Worm (Caenorhabditis elegans) whole organism, late embryonic: Measurements from ENCODE around the gene C18H9.6.

Source experiments
- T23F11.4 ChIP-seq: fragments of 200-800 bp; sonication (Bioruptor generic); optimal IDR thresholded peaks from 2 replicates; lab custom pipeline; 2018; ENCODE audit warnings: mild to moderate bottlenecking, missing genetic modification characterization, missing compliant biosample characterization
- ceh-34 ChIP-seq: sonication (generic microtip); optimal IDR thresholded peaks from 2 replicates; lab custom pipeline; 2016; ENCODE audit warnings: mild to moderate bottlenecking, missing genetic modification characterization, missing compliant biosample characterization
- che-1 ChIP-seq: sonication (generic microtip); optimal IDR thresholded peaks from 2 replicates; lab custom pipeline; 2016; ENCODE audit warnings: mild to moderate bottlenecking, missing genetic modification characterization, missing compliant biosample characterization
- dve-1 ChIP-seq: sonication (generic microtip); optimal IDR thresholded peaks from 2 replicates; lab custom pipeline; 2017; ENCODE audit warnings: antibody characterized with exemption, mild to moderate bottlenecking, missing genetic modification characterization, missing compliant biosample characterization
- elt-4 ChIP-seq: sonication (generic microtip); optimal IDR thresholded peaks from 2 replicates; lab custom pipeline; 2016; ENCODE audit warnings: missing genetic modification characterization, missing compliant biosample characterization
- fax-1 ChIP-seq: sonication (generic microtip); optimal IDR thresholded peaks from 2 replicates; lab custom pipeline; 2016; ENCODE audit warnings: missing genotype, missing genetic modification characterization, missing compliant biosample characterization
- fkh-10 ChIP-seq: fragments of 150-350 bp; optimal IDR thresholded peaks from 2 replicates; lab custom pipeline; 2014; ENCODE audit warnings: missing biosample characterization, missing genetic modification reagents, missing genetic modification characterization
- mec-3 ChIP-seq: sonication (generic microtip); optimal IDR thresholded peaks from 2 replicates; lab custom pipeline; 2016; ENCODE audit warnings: borderline replicate concordance, missing genetic modification characterization, missing compliant biosample characterization
- nhr-11 ChIP-seq: fragments of 150-350 bp; optimal IDR thresholded peaks from 2 replicates; lab custom pipeline; 2014; ENCODE audit warnings: missing biosample characterization, missing genetic modification characterization
- pha-4 ChIP-seq: fragments of 150-350 bp; optimal IDR thresholded peaks from 2 replicates; lab custom pipeline; 2018; ENCODE audit warnings: missing biosample characterization, missing genetic modification reagents, missing genetic modification characterization
- sox-2 ChIP-seq: fragments of 200-800 bp; sonication (Bioruptor generic); IDR thresholded peaks from 2 replicates; pipeline ENCODE4 v1.3.6; 2022; ENCODE audit warnings: missing genetic modification reagents, missing genetic modification characterization, missing compliant biosample characterization
- unc-42 ChIP-seq: sonication (generic microtip); optimal IDR thresholded peaks from 2 replicates; lab custom pipeline; 2016; ENCODE audit warnings: missing genotype, missing genetic modification characterization, missing compliant biosample characterization
- ztf-16 ChIP-seq: sonication (generic microtip); optimal IDR thresholded peaks from 2 replicates; lab custom pipeline; 2017; ENCODE audit warnings: missing genetic modification characterization, missing compliant biosample characterization

DNA sequence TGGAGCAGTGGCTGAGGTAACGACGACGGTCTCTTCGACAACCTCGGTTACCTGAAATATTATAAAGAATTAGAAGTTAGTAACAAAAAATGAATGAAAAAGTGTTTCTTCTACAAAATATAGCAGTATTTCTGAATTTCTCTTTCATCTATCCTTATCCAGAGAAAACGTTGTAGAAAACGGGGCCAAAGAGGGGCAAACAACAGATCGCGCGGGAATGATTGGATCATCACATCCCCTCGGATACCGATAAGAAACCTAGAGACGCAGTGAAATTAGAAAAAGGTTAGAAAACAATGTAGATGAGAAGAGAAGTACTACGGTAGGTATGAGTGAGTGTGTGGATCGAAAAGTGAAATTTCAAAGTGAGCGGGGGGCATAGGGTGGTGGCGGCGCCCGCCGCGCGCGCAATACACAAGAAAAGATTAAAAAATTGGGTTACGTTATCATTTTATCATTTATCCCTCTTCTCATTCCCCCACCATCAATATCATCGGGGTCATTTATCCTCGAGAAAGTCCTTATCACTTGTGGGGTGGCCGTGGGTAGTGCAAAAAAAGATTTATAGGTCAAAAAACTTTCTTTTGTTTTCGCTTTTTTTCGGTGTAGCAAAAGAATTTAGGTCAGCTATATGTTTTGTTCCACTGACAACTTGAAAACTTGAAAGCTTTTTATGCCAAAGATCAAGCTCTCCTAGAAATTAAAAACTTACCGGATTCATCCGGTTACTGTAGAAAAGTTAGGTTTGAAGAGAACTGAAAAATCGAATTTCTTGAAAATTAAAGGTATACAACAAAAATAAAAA is 11.0 kb upstream of the C18H9.6 start, which contains the start of the genes dpy-10 and T14B4.19:
- TF ChIP-seq T23F11.4 (GFP tag; lab: Kevin White, UChicago) (no peak), ztf-16 (tag; lab: Kevin White, UChicago) (no peak), nhr-11 (tag; lab: Kevin White, UChicago) (no peak), elt-4 (tag; lab: Kevin White, UChicago) (no peak), sox-2 (GFP tag; lab: Robert Waterston, UW) (no peak), ceh-34 (no peak), pha-4 (tag; lab: Kevin White, UChicago) (no peak), fax-1 (tag; lab: Kevin White, UChicago) (no peak), mec-3 (tag; lab: Kevin White, UChicago) (no peak), unc-42 (tag; lab: Kevin White, UChicago) (no peak), che-1 (tag; lab: Kevin White, UChicago) (no peak), dve-1 (no peak), fkh-10 (no peak)
